Worm (Caenorhabditis elegans): ENCODE measurements around the gene T25B6.3.

ce11 chrX:8987828-8988227, 39.6 kb upstream of the T25B6.3 start, which contains the start of gene twk-18:
- TF ChIP-seq dao-5 (tag; optimal IDR thresholded peaks at IDR 0.05) (no peak), him-1 (tag; optimal IDR thresholded peaks at IDR 0.05) (no peak)

Measured in whole organism, L4/young adult.